Worm (Caenorhabditis elegans) whole organism, mixed stage, embryonic: ENCODE results near the gene fbxb-62.

ENCODE experiments used
- blmp-1 ChIP-seq: fragments of 150-350 bp; optimal IDR thresholded peaks from 2 replicates; lab custom pipeline; 2014; ENCODE audit warnings: missing biosample characterization, missing genetic modification characterization
- elt-1 ChIP-seq: sonication (generic microtip); optimal IDR thresholded peaks from 2 replicates; lab custom pipeline; 2017; ENCODE audit warnings: missing genetic modification characterization, mild to moderate bottlenecking, missing compliant biosample characterization, antibody characterized with exemption, moderate library complexity, borderline replicate concordance; ENCODE audit not compliant: insufficient read depth
- elt-3 ChIP-seq: fragments of 150-350 bp; optimal IDR thresholded peaks from 2 replicates; lab custom pipeline; 2014; ENCODE audit warnings: missing biosample characterization, missing genetic modification characterization
- lsy-2 ChIP-seq: fragments of 150-350 bp; optimal IDR thresholded peaks from 2 replicates; lab custom pipeline; 2014; ENCODE audit warnings: missing biosample characterization, missing genetic modification characterization
- mep-1 ChIP-seq: fragments of 150-350 bp; optimal IDR thresholded peaks from 2 replicates; lab custom pipeline; 2017; ENCODE audit warnings: missing biosample characterization, missing genetic modification reagents, missing genetic modification characterization, inconsistent platforms
- nhr-237 ChIP-seq: fragments of 150-350 bp; optimal IDR thresholded peaks from 2 replicates; lab custom pipeline; 2014; ENCODE audit warnings: missing biosample characterization, missing genetic modification characterization
- nhr-76 ChIP-seq: sonication (generic microtip); optimal IDR thresholded peaks from 2 replicates; lab custom pipeline; 2017; ENCODE audit warnings: missing biosample characterization, missing genetic modification characterization
- unc-62 ChIP-seq: fragments of 150-350 bp; optimal IDR thresholded peaks from 2 replicates; lab custom pipeline; 2014; ENCODE audit warnings: missing biosample characterization, missing genetic modification reagents, missing genetic modification characterization

DNA sequence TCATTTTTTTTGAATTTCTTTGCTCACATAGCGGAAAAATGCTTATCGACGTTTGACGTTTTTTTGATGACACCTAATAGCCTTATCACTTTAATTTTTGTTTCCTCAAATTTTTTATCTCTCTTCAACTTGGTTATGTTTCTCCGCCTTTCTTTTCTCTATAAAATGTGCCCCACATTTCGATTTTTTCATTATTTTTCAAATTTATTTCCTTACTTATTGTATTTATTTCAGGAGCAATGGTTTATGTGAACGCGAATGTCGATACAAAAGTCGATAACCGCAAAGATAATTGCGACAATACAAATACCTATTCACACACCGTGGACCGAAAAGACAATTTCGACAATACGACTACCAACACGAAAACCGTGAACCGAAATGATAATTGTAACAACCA lies 18.6 kb upstream of the fbxb-62 start, which contains the start of gene sdz-6:
- TF ChIP-seq unc-62 (GFP tag; lab: Kevin White, UChicago) (no peak), elt-1 (tag; lab: Kevin White, UChicago) (no peak), blmp-1 (no peak), nhr-237 (tag; lab: Kevin White, UChicago) (no peak), lsy-2 (tag; lab: Kevin White, UChicago) (no peak), mep-1 (no peak), nhr-76 (tag; lab: Kevin White, UChicago) (no peak), elt-3 (no peak)
